Fruit fly (Drosophila melanogaster): ENCODE results near the gene del.

Gene del

DNA sequence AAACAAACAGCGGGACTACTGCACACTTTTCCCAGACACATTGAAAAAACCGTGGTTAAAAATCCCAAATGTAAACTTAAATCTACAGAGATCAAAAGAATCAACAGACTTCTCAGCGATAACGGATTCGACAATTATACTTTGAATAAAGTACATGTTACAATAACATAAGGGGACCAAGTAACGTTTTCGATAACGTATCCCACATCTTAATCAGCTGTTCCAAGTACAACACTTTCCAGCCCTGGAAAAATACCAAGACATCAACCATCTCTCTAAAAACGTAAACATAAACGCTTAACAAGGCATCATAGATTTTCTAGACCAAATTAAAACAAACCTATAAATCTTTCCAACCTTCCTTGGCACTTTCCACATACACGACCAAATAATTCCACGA, 5.5 kb upstream of the del start:
- peak; percentile 22 for TF ChIP-seq bab1 (GFP tag; optimal IDR thresholded peaks at IDR 0.05)
- no peak for TF ChIP-seq Mnt (GFP tag; optimal IDR thresholded peaks at IDR 0.05)

- TF ChIP-seq pad (GFP tag; optimal IDR thresholded peaks at IDR 0.05) (peak; percentile 43), toe (GFP tag; optimal IDR thresholded peaks at IDR 0.05) (no peak), CG5204 (GFP tag; optimal IDR thresholded peaks at IDR 0.05) (no peak), Clk (GFP tag; optimal IDR thresholded peaks at IDR 0.05) (no peak), CG1620 (GFP tag; optimal IDR thresholded peaks at IDR 0.05) (peak; percentile 1)
Measured at dm6 chr2L:21149053-21149452, 707 bp upstream of the del start.

dm6 chr2L:21142972-21143385, 5.4 kb downstream of the del start, which contains the start of gene pths:
Gene pths (plus strand): TSS chr2L:21143229.
- TF ChIP-seq ovo (GFP tag; optimal IDR thresholded peaks at IDR 0.05) = no peak
- no peak for TF ChIP-seq kay (GFP tag; ENCODE audit: borderline replicate concordance)
- no peak for TF ChIP-seq cic (GFP tag; optimal IDR thresholded peaks at IDR 0.05)
- TF ChIP-seq toe (GFP tag; optimal IDR thresholded peaks at IDR 0.05) = peak; percentile 72
- TF ChIP-seq Mnt (GFP tag; optimal IDR thresholded peaks at IDR 0.05) = peak; percentile 98
- no peak for TF ChIP-seq CG7101 (tag; optimal IDR thresholded peaks at IDR 0.05)
- no peak for TF ChIP-seq Crg-1 (GFP tag; optimal IDR thresholded peaks at IDR 0.05)
- no peak for TF ChIP-seq Hr96 (GFP tag; optimal IDR thresholded peaks at IDR 0.05)
- no peak for TF ChIP-seq cnc (optimal IDR thresholded peaks at IDR 0.05)
- TF ChIP-seq CG11617 (GFP tag; optimal IDR thresholded peaks at IDR 0.05) = no peak
- no peak for TF ChIP-seq bab1 (GFP tag; optimal IDR thresholded peaks at IDR 0.05)
- no peak for TF ChIP-seq pad (GFP tag; optimal IDR thresholded peaks at IDR 0.05)
- peak; percentile 27 for TF ChIP-seq CG14711 (tag; optimal IDR thresholded peaks at IDR 0.05)
- TF ChIP-seq CG33017 (tag; optimal IDR thresholded peaks at IDR 0.05) = no peak
- TF ChIP-seq CG7045 (GFP tag; optimal IDR thresholded peaks at IDR 0.05) = no peak
- no peak for TF ChIP-seq CG12768 (GFP tag; optimal IDR thresholded peaks at IDR 0.05)
- TF ChIP-seq CG1620 (GFP tag; optimal IDR thresholded peaks at IDR 0.05) = peak; percentile 27
- TF ChIP-seq Clk (GFP tag; optimal IDR thresholded peaks at IDR 0.05) = no peak

- TF ChIP-seq cic (GFP tag; optimal IDR thresholded peaks at IDR 0.05) (no peak), tj (GFP tag; optimal IDR thresholded peaks at IDR 0.05) (peak; percentile 63), kay (GFP tag; ENCODE audit: borderline replicate concordance) (peak; percentile 80), toe (GFP tag; optimal IDR thresholded peaks at IDR 0.05) (no peak)
Measured at dm6 chr2L:21142501-21142849, 5.9 kb downstream of the del start.

DNA sequence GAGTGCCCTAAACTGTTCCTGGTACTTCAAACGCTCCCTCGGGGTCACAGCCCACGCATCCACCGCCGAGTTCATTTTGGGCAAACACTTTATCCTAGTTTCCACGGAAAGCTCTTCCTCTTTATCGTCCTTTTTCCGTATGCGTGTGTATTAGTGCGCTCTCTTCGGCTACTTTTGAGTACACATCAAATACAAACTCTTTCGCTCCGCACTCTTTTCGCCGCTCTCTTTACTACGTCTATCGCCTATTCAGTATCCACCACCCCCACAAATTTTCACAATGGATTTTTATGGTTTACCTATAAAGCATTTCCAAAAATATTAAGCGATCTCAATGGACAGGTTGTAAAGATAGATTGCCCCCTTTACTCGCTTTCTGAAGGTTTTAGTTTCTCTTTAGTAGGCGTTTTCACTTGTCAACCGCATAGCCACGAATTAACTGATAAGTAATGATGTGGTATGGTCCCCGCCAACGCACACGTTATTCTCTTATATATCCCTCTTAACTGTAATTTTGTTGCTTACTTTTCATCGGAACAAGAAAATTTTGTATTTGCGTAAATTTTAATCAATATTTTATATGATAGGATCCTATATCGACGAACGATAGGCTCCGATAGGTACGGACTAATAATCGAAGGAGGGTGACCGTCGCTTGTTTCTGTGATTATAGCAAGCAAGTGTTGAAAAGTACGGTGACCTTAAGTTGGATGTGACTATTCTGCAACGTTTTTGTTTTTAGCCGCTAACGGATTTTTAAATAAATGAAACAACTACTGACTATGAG, 6.4 kb downstream of the del start, which contains the start of gene Dap160:
Gene Dap160 (minus strand): TSS at position 634 of the 787 bp plus-strand sequence.
- TF ChIP-seq Crg-1 (GFP tag; optimal IDR thresholded peaks at IDR 0.05) (peak; percentile 30), CG33017 (tag; optimal IDR thresholded peaks at IDR 0.05) (no peak), ovo (GFP tag; optimal IDR thresholded peaks at IDR 0.05) (no peak), tj (GFP tag; optimal IDR thresholded peaks at IDR 0.05) (peak; percentile 96), toe (GFP tag; optimal IDR thresholded peaks at IDR 0.05) (peak; percentile 43), pad (GFP tag; optimal IDR thresholded peaks at IDR 0.05) (peak; percentile 31), CG7045 (GFP tag; optimal IDR thresholded peaks at IDR 0.05) (no peak), Clk (GFP tag; optimal IDR thresholded peaks at IDR 0.05) (no peak), CG14711 (tag; optimal IDR thresholded peaks at IDR 0.05) (peak; percentile 28), cic (GFP tag; optimal IDR thresholded peaks at IDR 0.05) (peak; percentile 20), kay (GFP tag; ENCODE audit: borderline replicate concordance) (no peak), CG7101 (tag; optimal IDR thresholded peaks at IDR 0.05) (peak; percentile 0), Hr96 (GFP tag; optimal IDR thresholded peaks at IDR 0.05) (no peak), CG12768 (GFP tag; optimal IDR thresholded peaks at IDR 0.05) (no peak), CG1620 (GFP tag; optimal IDR thresholded peaks at IDR 0.05) (peak; percentile 71), Mnt (GFP tag; optimal IDR thresholded peaks at IDR 0.05) (peak; percentile 58), bab1 (GFP tag; optimal IDR thresholded peaks at IDR 0.05) (peak; percentile 34), CG11617 (GFP tag; optimal IDR thresholded peaks at IDR 0.05) (no peak), CG5204 (GFP tag; optimal IDR thresholded peaks at IDR 0.05) (no peak), cnc (optimal IDR thresholded peaks at IDR 0.05) (no peak)

DNA sequence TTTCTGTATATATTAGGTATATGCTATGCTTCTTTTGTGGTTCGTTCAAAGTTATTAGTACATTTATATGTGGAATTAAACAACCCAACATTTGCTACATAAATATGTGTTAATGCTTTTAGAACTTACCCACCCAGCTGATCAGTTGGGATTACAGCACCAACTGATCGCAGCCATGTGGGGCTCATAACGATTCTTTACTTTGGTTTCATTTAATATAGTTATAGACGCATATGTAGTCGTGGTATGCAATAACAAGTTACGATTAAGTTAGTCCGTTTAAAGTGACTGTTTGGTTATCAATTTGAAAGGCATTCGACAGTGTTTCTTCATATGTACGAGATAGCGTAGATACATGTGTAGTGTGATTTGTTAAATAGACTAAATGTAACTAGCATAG, 12.6 kb downstream of the del start:
- no peak for TF ChIP-seq ovo (GFP tag; optimal IDR thresholded peaks at IDR 0.05)
- TF ChIP-seq kay (GFP tag; ENCODE audit: borderline replicate concordance) = peak; percentile 91

DNA sequence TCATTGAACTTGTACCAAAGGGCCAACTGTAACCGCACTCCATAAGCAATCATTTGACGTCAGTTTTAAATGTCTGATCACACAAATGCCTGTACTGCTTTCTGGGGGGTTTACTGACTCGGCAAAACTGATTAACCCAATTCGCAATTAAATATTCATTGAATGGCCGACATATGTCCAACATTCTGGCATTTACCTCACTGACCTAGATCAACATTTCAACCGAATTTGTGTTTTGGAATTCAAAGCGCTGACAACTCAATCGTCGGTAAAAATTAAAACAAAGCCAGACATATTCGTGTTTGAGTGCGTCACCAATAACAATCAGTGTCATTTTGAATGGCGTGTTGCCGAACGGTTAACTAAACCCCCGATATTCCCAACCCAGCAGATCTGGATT, 32.7 kb downstream of the del start:
- peak; percentile 27 for TF ChIP-seq bab1 (GFP tag; optimal IDR thresholded peaks at IDR 0.05)
- TF ChIP-seq cnc (optimal IDR thresholded peaks at IDR 0.05) = no peak
- TF ChIP-seq pad (GFP tag; optimal IDR thresholded peaks at IDR 0.05) = no peak
- TF ChIP-seq kay (GFP tag; ENCODE audit: borderline replicate concordance) = peak; percentile 30
- TF ChIP-seq tj (GFP tag; optimal IDR thresholded peaks at IDR 0.05) = peak; percentile 83
